Fruit fly (Drosophila melanogaster) S2 (cell line): ENCODE measurements around the gene CG6659.
A peak's percentile ranks its signal among the peaks of the same experiment; 100 is the strongest.

Experiments
- CG8478 ChIP-seq: fragments of >200 bp; optimal IDR thresholded peaks from 2 replicates; lab custom pipeline; 2018
- CTCF ChIP-seq, 2 experiments: fragments of >200 bp; optimal IDR thresholded peaks; 2 replicates each; lab custom pipeline; 2018

The CG6659 gene

DNA sequence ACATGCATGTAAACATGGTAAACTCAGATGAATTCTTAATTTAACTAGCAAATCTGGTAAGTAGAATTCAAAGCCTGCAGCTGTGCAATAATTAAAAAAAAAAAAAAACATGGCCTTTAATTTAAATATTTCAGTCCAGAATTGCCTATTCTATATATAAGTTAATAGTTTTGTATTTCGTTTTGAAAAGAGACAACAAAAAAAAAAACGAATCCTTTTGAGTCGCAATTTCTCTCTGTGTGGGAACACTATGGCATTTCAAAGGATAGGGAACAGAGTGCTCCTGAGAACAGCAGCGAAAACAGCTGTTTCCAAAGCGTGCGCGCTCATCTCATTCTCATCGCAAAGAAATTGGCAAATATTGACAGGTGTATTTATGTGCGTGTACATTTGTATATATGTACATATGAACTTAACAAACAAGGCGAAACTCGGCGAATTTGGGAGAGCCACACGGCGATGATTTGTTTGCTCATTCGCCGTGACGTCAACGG, 11.3 kb downstream of the CG6659 start:
- TF ChIP-seq CTCF (optimal IDR thresholded peaks at IDR 0.05; lab: Kevin White, UChicago) (no peak), CG8478 (lab: Kevin White, UChicago) (no peak)

DNA sequence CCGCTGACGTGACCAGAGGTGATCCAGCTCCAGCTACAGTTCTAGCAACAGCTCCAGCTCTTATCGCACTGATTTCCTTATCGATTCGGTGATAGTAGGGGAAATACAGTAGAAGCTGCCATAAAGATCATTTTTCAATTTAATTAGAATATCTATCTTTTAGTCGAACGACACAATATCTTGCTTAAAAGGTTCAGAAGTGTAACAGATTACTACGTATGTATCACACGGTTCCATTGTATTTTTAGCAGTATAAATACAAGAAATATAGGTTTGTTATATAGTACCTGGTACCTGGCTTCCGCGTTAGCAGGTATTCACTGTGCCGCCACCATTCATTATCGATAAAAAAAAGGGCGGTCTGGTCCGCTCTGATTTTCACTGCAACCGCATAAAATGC, 12.2 kb downstream of the CG6659 start:
- TF ChIP-seq CTCF (optimal IDR thresholded peaks at IDR 0.05; lab: Kevin White, UChicago) (no peak), CG8478 (lab: Kevin White, UChicago) (no peak)

DNA sequence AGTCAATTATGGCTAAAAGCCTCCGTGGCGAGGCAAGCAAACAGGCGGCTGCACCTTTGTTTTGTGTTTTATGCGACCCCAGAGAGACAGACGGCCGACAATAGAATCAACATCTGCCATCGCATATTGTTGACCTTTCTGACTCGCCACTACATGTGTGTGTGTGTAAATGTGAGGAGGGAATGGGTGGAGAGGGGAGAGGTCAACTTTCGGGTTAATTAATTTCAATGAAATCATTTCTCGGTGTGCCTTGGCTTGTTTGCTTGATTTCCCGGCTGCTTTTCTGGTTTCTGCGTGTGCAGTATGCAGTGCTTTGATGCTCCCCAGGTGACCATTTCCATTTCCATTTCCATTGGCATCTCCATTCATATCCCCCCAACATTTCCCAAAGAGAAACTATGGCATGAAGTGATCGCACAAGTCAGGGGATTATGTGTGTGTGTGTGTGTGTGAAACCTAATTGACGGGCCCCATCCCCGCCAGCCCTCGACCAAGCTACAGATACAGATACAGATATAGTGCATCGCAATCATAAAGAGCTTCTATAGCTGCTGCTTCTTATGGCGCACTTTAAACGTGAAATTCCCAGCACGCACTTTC, 13.9 kb downstream of the CG6659 start:
- TF ChIP-seq CG8478 (lab: Kevin White, UChicago): no peak
- TF ChIP-seq CTCF (optimal IDR thresholded peaks at IDR 0.05; lab: Kevin White, UChicago): no peak

DNA sequence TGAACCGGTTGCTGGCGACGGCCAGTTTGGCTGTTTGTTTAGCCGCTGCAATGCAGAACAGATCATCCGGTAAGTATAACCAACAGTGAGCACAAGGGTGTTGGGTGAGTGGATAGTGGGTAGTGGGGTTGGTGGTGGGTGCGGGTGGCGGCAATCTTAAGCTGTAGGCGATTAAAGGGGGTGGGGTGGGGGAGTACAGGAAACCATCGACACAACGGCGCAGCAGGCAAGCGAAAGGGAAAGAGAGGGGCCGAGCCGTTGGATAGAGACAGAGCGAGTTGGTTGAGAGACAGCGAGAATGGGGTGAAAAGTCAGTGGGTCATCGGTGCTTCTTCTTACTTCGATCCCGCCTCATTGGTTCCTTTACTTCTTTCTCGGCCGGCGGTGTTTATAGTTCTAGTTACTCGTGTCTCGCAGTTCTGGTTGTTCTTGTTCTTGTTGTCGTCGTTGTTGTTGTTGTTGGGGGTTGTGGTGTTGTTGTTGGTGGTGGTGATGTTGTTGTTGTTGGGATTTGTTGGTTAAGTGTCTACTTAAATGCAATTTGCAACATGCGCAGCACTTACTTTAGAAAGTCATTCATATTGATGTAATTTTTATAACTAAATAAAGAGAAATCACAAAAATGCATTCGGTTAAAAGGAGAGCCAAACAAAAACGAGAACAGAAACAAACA, 20.7 kb downstream of the CG6659 start:
- TF ChIP-seq CTCF (optimal IDR thresholded peaks at IDR 0.05; lab: Kevin White, UChicago) (no peak), CG8478 (lab: Kevin White, UChicago) (no peak)

DNA sequence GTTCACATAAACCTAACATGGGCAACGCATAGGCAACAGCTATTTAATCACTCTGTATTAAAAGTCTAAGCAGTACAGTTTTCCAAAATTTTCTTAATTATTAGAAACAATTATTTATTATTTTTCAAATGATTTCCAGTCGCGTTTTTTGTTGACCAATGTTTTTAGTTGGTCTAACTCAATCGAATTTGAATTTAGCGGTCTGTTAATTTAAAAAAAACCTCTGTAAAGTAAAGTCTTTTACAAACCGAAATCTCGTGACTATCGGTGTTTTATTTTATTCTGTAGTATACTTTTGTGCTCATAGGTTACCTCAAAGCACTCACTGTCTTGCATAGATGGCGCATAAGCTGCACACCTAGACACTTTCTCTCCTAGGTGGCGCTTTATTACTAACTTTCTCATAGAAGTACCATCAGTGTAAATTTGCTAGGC, 22.0 kb downstream of the CG6659 start:
- peak; percentile 94 to 97 for TF ChIP-seq CTCF (optimal IDR thresholded peaks at IDR 0.05; lab: Kevin White, UChicago)
- no peak for TF ChIP-seq CG8478 (lab: Kevin White, UChicago)

DNA sequence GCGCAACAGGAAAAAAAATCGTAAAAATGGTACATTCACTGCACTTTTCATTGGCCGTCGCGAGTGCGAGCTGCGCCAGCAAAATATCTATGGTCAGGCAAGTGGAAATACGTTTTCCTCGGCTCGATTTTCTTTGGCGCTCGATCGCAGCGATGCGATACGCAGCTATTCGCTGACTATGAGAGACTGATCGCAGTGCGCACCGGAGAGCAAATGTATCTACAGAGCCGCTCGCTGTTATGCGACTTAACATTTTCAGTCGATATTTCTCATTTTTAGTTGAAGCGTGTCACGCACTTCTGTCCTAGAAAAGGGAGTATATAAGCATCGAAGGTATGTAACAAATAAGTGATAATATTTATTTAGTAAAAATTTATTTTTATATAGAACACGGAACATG, 22.4 kb downstream of the CG6659 start, which contains the start of gene wgn:
Gene wgn, minus strand, starts transcription at position 193 of the 400 bp plus-strand sequence.
- TF ChIP-seq CG8478 (lab: Kevin White, UChicago): no peak
- TF ChIP-seq CTCF (optimal IDR thresholded peaks at IDR 0.05; lab: Kevin White, UChicago): no peak

DNA sequence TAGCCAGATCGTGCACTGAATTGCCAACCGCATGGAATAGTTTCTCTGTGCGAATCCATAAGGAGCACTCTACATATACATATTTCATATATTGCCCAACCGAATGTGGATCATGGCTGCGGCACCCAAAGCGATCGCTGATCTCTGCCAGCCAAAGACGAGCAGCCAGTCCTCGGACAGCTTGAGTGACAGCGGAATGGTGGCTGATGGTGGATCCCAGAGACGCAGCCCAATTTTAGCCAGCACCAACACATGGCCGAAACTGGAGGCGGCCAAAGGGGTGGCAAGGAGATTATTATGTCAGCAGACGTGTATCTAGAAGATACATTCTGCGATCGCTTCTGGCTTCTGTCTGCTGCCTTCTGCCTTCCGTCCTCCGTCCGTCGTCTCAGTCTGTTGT, 26.1 kb downstream of the CG6659 start:
- TF ChIP-seq CG8478 (lab: Kevin White, UChicago): no peak
- no peak for TF ChIP-seq CTCF (optimal IDR thresholded peaks at IDR 0.05; lab: Kevin White, UChicago)

DNA sequence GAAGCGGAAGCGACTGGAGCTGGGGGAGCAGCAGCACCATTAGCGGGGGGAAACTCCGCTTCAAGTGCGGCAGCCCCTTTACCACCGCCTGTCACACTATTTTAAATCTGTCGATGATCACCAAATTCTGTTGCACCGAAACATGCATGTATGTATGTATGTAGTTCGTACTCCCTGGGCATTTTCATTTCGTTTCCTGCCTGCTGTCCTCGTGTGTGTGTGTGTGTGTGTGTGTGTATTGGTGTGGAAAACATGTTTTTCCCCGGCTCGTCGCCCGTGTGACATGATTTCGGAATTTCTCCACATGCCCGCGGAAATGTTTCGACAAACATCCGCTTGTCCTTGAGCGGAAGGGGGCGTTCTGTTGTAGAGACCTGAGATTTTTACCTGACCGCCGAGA, 30.1 kb downstream of the CG6659 start:
- TF ChIP-seq CTCF (optimal IDR thresholded peaks at IDR 0.05; lab: Kevin White, UChicago) (no peak), CG8478 (lab: Kevin White, UChicago) (no peak)

DNA sequence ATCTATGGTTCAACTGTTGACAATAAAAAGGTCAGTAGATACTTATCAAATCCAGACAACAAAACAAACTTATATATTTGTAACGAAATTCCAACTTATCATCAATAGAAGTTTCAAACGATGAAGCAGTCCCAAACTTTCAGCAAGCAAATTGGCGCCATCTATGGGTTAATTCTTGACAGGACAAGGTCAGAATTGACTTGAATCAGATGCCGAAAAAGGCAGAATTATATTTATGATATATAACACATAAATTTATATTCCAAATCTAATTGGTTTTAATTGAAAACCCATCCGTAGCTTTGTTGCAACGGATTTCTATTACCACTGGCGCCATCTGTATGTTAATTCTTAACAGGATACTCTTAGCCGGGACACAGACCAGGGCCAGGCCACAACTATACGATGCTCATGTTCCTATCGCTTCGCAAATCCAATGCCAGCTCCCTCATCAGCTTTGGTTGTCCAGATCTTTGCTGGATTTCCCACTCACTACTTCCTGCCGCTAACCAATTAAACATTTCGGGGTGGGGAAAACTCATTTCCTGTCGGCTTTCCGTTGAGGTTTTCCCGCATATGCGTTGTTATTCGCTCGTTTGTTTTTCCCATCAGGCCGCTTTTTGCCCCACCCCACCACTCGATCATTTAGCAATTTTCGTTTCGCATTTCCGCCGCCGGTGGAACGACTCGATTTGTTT, 35.3 kb downstream of the CG6659 start:
- TF ChIP-seq CTCF (optimal IDR thresholded peaks at IDR 0.05; lab: Kevin White, UChicago) (peak; percentile 88 to 89), CG8478 (lab: Kevin White, UChicago) (no peak)

DNA sequence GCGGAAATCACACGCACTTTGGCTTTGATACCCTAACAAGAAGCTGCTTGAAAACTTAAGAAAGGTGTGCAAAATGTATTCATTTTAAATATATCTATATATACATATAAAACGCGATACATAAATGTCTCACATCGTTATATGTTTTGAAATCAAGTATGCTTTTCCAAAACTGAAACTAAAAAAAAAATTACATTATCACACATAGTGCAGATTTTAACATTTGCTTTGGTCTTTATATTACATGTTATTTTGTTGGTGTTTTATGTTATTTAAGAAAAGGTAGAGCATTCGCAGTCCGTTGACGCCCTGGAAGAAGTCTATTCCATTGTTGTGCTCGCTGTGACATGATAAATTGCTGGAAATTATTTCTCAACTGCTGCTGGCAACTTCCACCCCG, 39.0 kb downstream of the CG6659 start:
- TF ChIP-seq CTCF (optimal IDR thresholded peaks at IDR 0.05; lab: Kevin White, UChicago) (no peak), CG8478 (lab: Kevin White, UChicago) (no peak)

DNA sequence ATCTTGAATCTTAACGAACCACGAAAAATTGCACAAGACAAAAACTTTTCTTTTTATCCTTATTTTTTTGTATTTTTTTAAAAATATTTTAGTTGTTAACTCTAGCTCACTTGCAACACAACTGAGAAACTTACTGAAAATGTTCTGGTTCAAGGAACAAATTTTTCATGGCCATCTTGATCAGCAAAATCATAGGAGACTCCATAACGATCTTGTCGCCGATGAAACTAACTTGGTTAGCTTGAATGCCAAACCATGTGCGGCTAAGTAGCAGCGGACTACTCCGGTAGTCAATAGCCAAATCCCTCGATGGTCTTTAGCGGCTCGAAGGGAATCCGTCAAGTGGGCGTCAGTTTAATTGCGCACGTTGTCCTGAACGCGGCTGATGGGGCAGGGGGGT, 39.6 kb downstream of the CG6659 start, which contains the start of gene CG15040:
Gene CG15040, minus strand, starts transcription at position 101 of the 400 bp plus-strand sequence.
- no peak for TF ChIP-seq CTCF (optimal IDR thresholded peaks at IDR 0.05; lab: Kevin White, UChicago)
- no peak for TF ChIP-seq CG8478 (lab: Kevin White, UChicago)

DNA sequence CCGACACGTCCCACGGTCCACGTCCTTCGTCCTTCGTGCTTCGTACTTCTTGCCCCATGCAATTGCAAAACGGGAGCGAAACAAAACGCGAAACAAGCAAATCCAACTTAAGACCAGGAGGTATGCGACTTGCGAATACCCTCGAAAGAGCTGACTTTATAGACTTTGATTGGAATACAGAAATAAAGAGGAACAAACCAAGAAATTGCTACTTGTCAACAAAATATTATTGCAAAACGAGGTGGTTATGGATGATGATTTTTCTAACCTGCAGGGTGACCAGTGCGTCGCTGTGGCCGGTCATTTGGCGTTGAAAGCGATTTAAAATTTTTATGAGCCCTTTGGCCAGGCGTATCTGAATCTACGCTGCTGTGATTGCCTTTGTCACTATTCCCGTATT, 43.7 kb downstream of the CG6659 start:
- TF ChIP-seq CG8478 (lab: Kevin White, UChicago) (no peak), CTCF (optimal IDR thresholded peaks at IDR 0.05; lab: Kevin White, UChicago) (no peak)
